Fruit fly (Drosophila melanogaster) S2 (cell line): ENCODE results near the gene Kebab.

ENCODE experiments used
- CG8478 ChIP-seq: fragments of >200 bp; optimal IDR thresholded peaks from 2 replicates; lab custom pipeline; 2018
- CTCF ChIP-seq, 2 experiments: fragments of >200 bp; optimal IDR thresholded peaks; 2 replicates each; lab custom pipeline; 2018

dm6 chr2L:2008980-2009954 is 36.0 kb upstream of the Kebab start, which contains the start of gene CG4238:
- no peak for TF ChIP-seq CG8478
- peak; percentile 1 to 30 for TF ChIP-seq CTCF (optimal IDR thresholded peaks at IDR 0.05; lab: Kevin White, UChicago)
